Fruit fly (Drosophila melanogaster) whole organism, embryonic: ENCODE data around the gene CG5160.

ENCODE experiments used
- Bdp1 ChIP-seq: fragments of 200-800 bp; sonication (Bioruptor generic); optimal IDR thresholded peaks from 3 replicates; lab custom pipeline; 2016; ENCODE audit warnings: missing biosample characterization, missing genetic modification characterization
- Blimp-1 ChIP-seq: fragments of 200-800 bp; sonication (Bioruptor generic); optimal IDR thresholded peaks from 3 replicates; lab custom pipeline; 2018; ENCODE audit warnings: missing biosample characterization, missing genetic modification characterization, mild to moderate bottlenecking, moderate library complexity, missing genetic modification reagents
- CG10431 ChIP-seq: fragments of 200-800 bp; sonication (Bioruptor generic); optimal IDR thresholded peaks from 3 replicates; lab custom pipeline; 2018; ENCODE audit warnings: missing biosample characterization, mild to moderate bottlenecking, missing genetic modification characterization
- CG11456 ChIP-seq: fragments of 200-800 bp; sonication (Bioruptor generic); IDR thresholded peaks from 3 replicates; pipeline ENCODE4 v1.3.6; 2022; ENCODE audit warnings: missing biosample characterization, missing genetic modification characterization
- CG11504 ChIP-seq: fragments of 200-800 bp; sonication (Bioruptor generic); optimal IDR thresholded peaks from 3 replicates; lab custom pipeline; 2019; ENCODE audit warnings: missing biosample characterization, mild to moderate bottlenecking, missing genetic modification characterization, moderate library complexity
- CG1529 ChIP-seq: fragments of 200-800 bp; sonication (Bioruptor generic); optimal IDR thresholded peaks from 3 replicates; lab custom pipeline; 2018; ENCODE audit warnings: missing biosample characterization, missing genetic modification characterization
- CG1603 ChIP-seq: fragments of 200-800 bp; sonication (Bioruptor generic); optimal IDR thresholded peaks from 2 replicates; lab custom pipeline; 2019; ENCODE audit warnings: missing biosample characterization, mild to moderate bottlenecking, missing genetic modification characterization, moderate library complexity
- CG1647 ChIP-seq: fragments of 200-800 bp; sonication (Bioruptor generic); optimal IDR thresholded peaks from 3 replicates; lab custom pipeline; 2016; ENCODE audit warnings: missing biosample characterization, missing genetic modification characterization
- CG17912 ChIP-seq: fragments of 200-800 bp; sonication (Bioruptor generic); optimal IDR thresholded peaks from 2 replicates; lab custom pipeline; 2018; ENCODE audit warnings: missing biosample characterization, mild to moderate bottlenecking, missing genetic modification characterization
- CG2199 ChIP-seq: fragments of 200-800 bp; sonication (Bioruptor generic); IDR thresholded peaks from 3 replicates; pipeline ENCODE4 v1.3.6; 2022; ENCODE audit warnings: missing biosample characterization, missing genetic modification characterization
- CG2202 ChIP-seq: fragments of 200-800 bp; sonication (Bioruptor generic); optimal IDR thresholded peaks from 2 replicates; lab custom pipeline; 2018; ENCODE audit warnings: missing biosample characterization, mild to moderate bottlenecking, missing genetic modification characterization
- CG2889 ChIP-seq: fragments of 200-800 bp; sonication (Bioruptor generic); IDR thresholded peaks from 3 replicates; pipeline ENCODE4 v1.3.6; 2022; ENCODE audit warnings: missing biosample characterization, missing genetic modification characterization
- CG30403 ChIP-seq: fragments of 200-800 bp; sonication (Bioruptor generic); optimal IDR thresholded peaks from 3 replicates; lab custom pipeline; 2016; ENCODE audit warnings: missing biosample characterization, missing genetic modification characterization
- CG31441 ChIP-seq: fragments of 200-800 bp; sonication (Bioruptor generic); IDR thresholded peaks from 2 replicates; pipeline ENCODE4 v1.3.6; 2022; ENCODE audit warnings: missing biosample characterization, missing genetic modification characterization
- CG3995 ChIP-seq: fragments of 200-800 bp; sonication (Bioruptor generic); optimal IDR thresholded peaks from 3 replicates; lab custom pipeline; 2016; ENCODE audit warnings: missing biosample characterization, missing genetic modification characterization
- CG6689 ChIP-seq: fragments of 200-800 bp; sonication (Bioruptor generic); IDR thresholded peaks from 2 replicates; pipeline ENCODE4 v1.3.6; 2022; ENCODE audit warnings: missing biosample characterization, missing genetic modification characterization
- CG7372 ChIP-seq: fragments of 200-800 bp; sonication (Bioruptor generic); IDR thresholded peaks from 2 replicates; pipeline ENCODE4 v1.3.6; 2022; ENCODE audit warnings: missing biosample characterization, missing genetic modification characterization
- CG8089 ChIP-seq: fragments of 200-800 bp; sonication (Bioruptor generic); optimal IDR thresholded peaks from 3 replicates; lab custom pipeline; 2016; ENCODE audit warnings: missing biosample characterization, missing genetic modification characterization
- CG9437 ChIP-seq: fragments of 200-800 bp; sonication (Bioruptor generic); optimal IDR thresholded peaks from 2 replicates; lab custom pipeline; 2018; ENCODE audit warnings: missing biosample characterization, mild to moderate bottlenecking, missing genetic modification characterization
- Chrac-16 ChIP-seq: fragments of 200-800 bp; sonication (Bioruptor generic); optimal IDR thresholded peaks from 3 replicates; lab custom pipeline; 2016; ENCODE audit warnings: missing biosample characterization, missing genetic modification characterization
- HLH3B ChIP-seq: fragments of 200-800 bp; sonication (Bioruptor generic); IDR thresholded peaks from 2 replicates; pipeline ENCODE4 v1.3.6; 2022; ENCODE audit warnings: missing biosample characterization, missing genetic modification characterization
- Hr51 ChIP-seq, 2 experiments: fragments of 200-800 bp; sonication (Bioruptor generic); optimal IDR thresholded peaks; 2 replicates in 1 of 2; 3 replicates in 1 of 2; lab custom pipeline; 2016 to 2018; ENCODE audit warnings: missing biosample characterization in 2 of 2, missing genetic modification characterization in 2 of 2, mild to moderate bottlenecking in 1 of 2, moderate library complexity in 1 of 2
- Jarid2 ChIP-seq: fragments of 200-800 bp; sonication (Bioruptor generic); optimal IDR thresholded peaks from 3 replicates; lab custom pipeline; 2017; ENCODE audit warnings: mild to moderate bottlenecking, missing biosample characterization, missing genetic modification reagents, missing genetic modification characterization
- Kr ChIP-seq: fragments of 200-800 bp; sonication (Bioruptor generic); optimal IDR thresholded peaks from 2 replicates; lab custom pipeline; 2017; ENCODE audit warnings: missing biosample characterization, mild to moderate bottlenecking, missing genetic modification characterization
- Max ChIP-seq: fragments of 200-800 bp; sonication (Bioruptor generic); optimal IDR thresholded peaks from 2 replicates; lab custom pipeline; 2016; ENCODE audit warnings: missing biosample characterization, mild to moderate bottlenecking, missing genetic modification characterization
- NC2α ChIP-seq: fragments of 200-800 bp; sonication (Bioruptor generic); optimal IDR thresholded peaks from 2 replicates; lab custom pipeline; 2016; ENCODE audit warnings: missing biosample characterization, missing genetic modification characterization
- Rx ChIP-seq: fragments of 200-800 bp; sonication (Bioruptor generic); IDR thresholded peaks from 2 replicates; pipeline ENCODE4 v1.3.6; 2022; ENCODE audit warnings: missing biosample characterization, missing genetic modification characterization
- Sox100B ChIP-seq: fragments of 200-800 bp; sonication (Bioruptor generic); optimal IDR thresholded peaks from 3 replicates; lab custom pipeline; 2018; ENCODE audit warnings: missing biosample characterization, mild to moderate bottlenecking, missing genetic modification characterization
- Trl ChIP-seq, 3 experiments: fragments of >200 bp in 2 of 3; fragments of 200-800 bp in 1 of 3; sonication (Bioruptor generic) in 1 of 3; optimal IDR thresholded peaks; 2 replicates in 1 of 3; 3 replicates in 2 of 3; lab custom pipeline; 2016 to 2017; ENCODE audit warnings: missing biosample characterization in 1 of 3, missing genetic modification characterization in 1 of 3
- Usf ChIP-seq: fragments of 200-800 bp; sonication (Bioruptor generic); optimal IDR thresholded peaks from 2 replicates; lab custom pipeline; 2017; ENCODE audit warnings: missing genotype, missing biosample characterization, missing genetic modification characterization
- Xbp1 ChIP-seq: fragments of 200-800 bp; sonication (Bioruptor generic); optimal IDR thresholded peaks from 3 replicates; lab custom pipeline; 2016; ENCODE audit warnings: missing biosample characterization, mild to moderate bottlenecking, missing genetic modification characterization
- YL-1 ChIP-seq: fragments of 200-800 bp; sonication (Bioruptor generic); optimal IDR thresholded peaks from 3 replicates; lab custom pipeline; 2017; ENCODE audit warnings: missing biosample characterization, mild to moderate bottlenecking, missing genetic modification characterization
- cad ChIP-seq: fragments of >200 bp; optimal IDR thresholded peaks from 2 replicates; lab custom pipeline; 2017; ENCODE audit warnings: missing biosample characterization, missing genetic modification characterization
- crp ChIP-seq, 2 experiments: fragments of 200-800 bp; sonication (Bioruptor generic); optimal IDR thresholded peaks; 2 replicates in 1 of 2; 3 replicates in 1 of 2; lab custom pipeline; 2017; ENCODE audit warnings: missing biosample characterization in 2 of 2, missing genetic modification characterization in 2 of 2, mild to moderate bottlenecking in 1 of 2, moderate library complexity in 1 of 2
- fd64A ChIP-seq: fragments of 200-800 bp; sonication (Bioruptor generic); optimal IDR thresholded peaks from 3 replicates; lab custom pipeline; 2018; ENCODE audit warnings: missing biosample characterization, mild to moderate bottlenecking, missing genetic modification characterization
- gfzf ChIP-seq: fragments of 200-800 bp; sonication (Bioruptor generic); optimal IDR thresholded peaks from 2 replicates; lab custom pipeline; 2016; ENCODE audit warnings: missing biosample characterization, mild to moderate bottlenecking, missing genetic modification characterization, moderate library complexity
- hth ChIP-seq: fragments of >200 bp; optimal IDR thresholded peaks from 2 replicates; lab custom pipeline; 2017; ENCODE audit warnings: inconsistent platforms
- lmd ChIP-seq: fragments of 200-800 bp; sonication (Bioruptor generic); IDR thresholded peaks from 2 replicates; pipeline ENCODE4 v1.3.6; 2022; ENCODE audit warnings: missing biosample characterization, missing genetic modification characterization
- mirr ChIP-seq: fragments of 200-800 bp; sonication (Bioruptor generic); optimal IDR thresholded peaks from 3 replicates; lab custom pipeline; 2018; ENCODE audit warnings: missing biosample characterization, mild to moderate bottlenecking, missing genetic modification characterization
- nau ChIP-seq: fragments of 200-800 bp; sonication (Bioruptor generic); optimal IDR thresholded peaks from 3 replicates; lab custom pipeline; 2017; ENCODE audit warnings: missing biosample characterization, mild to moderate bottlenecking, missing genetic modification characterization, missing genetic modification reagents
- rib ChIP-seq: fragments of 200-800 bp; sonication (Bioruptor generic); IDR thresholded peaks from 2 replicates; pipeline ENCODE4 v1.3.6; 2022; ENCODE audit warnings: missing biosample characterization, missing genetic modification characterization
- sd ChIP-seq: fragments of 200-800 bp; sonication (Bioruptor generic); optimal IDR thresholded peaks from 3 replicates; lab custom pipeline; 2018; ENCODE audit warnings: missing biosample characterization, mild to moderate bottlenecking, missing genetic modification characterization, moderate library complexity
- sens-2 ChIP-seq: fragments of 200-800 bp; sonication (Bioruptor generic); IDR thresholded peaks from 2 replicates; pipeline ENCODE4 v1.3.6; 2022; ENCODE audit warnings: missing biosample characterization, missing genetic modification characterization
- sim ChIP-seq: fragments of 200-800 bp; sonication (Bioruptor generic); IDR thresholded peaks from 2 replicates; pipeline ENCODE4 v1.3.6; 2022; ENCODE audit warnings: missing biosample characterization, missing genetic modification characterization
- sna ChIP-seq: fragments of 200-800 bp; sonication (Bioruptor generic); IDR thresholded peaks from 2 replicates; pipeline ENCODE4 v1.3.6; 2022; ENCODE audit warnings: missing biosample characterization, missing genetic modification characterization; ENCODE audit not compliant: partially characterized antibody
- so ChIP-seq: fragments of 200-800 bp; sonication (Bioruptor generic); IDR thresholded peaks from 3 replicates; pipeline ENCODE4 v1.3.6; 2022; ENCODE audit warnings: missing biosample characterization, missing genetic modification characterization
- toy ChIP-seq: fragments of 200-800 bp; sonication (Bioruptor generic); IDR thresholded peaks from 2 replicates; pipeline ENCODE4 v1.3.6; 2022; ENCODE audit warnings: missing biosample characterization, missing genetic modification characterization
- unc-4 ChIP-seq: fragments of 200-800 bp; sonication (Bioruptor generic); IDR thresholded peaks from 2 replicates; pipeline ENCODE4 v1.3.6; 2022; ENCODE audit warnings: missing biosample characterization, missing genetic modification characterization; ENCODE audit not compliant: partially characterized antibody

CG5160 gene

DNA sequence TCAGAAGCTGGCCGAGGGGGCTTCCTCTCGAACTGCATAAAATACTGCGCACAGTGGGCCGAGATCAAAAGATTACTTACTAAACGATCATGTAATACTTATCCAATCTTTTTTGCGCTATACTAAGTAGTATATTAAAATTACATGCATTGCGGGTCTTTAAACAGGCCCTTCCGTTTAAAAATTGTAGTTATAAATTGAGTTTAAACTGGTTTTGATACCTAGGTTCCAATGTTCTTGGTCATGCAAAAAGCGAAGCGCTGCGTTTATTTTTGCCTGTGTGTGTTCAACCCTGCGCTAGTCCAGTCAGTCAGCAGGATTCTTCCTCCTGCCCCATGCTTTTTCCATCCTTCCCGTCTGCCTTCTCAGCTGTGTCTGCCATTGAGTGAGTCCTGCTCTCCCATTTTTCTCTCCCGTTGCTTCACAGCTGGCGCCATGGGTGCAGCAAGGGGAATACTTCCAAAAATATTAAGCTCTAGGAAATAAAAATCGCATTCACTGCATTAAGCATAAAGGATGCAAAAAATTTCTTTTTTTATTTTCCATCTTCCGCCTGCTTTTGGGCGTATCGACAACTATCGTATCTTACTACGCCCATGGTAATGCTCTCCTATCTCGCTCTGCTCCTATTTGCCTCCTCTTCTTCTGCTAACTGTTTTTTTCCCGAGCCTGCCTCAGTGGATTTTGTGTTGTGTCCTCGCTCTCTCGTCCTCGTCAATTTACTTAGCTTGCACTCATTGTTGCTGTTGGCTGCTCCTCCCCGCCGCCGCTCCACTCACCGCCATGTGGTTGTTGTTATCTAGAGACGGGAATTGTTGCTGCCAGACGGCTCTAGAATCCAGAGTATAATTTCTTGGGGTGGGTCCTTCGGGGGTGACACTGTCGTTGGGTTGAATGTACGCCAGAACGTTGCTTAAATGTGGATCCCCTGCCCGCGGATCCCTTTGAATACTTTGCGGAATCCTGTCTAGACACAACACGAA, 22.0 kb upstream of the CG5160 start (continued):
- TF ChIP-seq YL-1 (no peak), hth (lab: Kevin White, UChicago) (no peak), crp (GFP tag; optimal IDR thresholded peaks at IDR 0.05; lab: Kevin White, UChicago) (peak in 1 of 2 experiments; percentile 24), nau (GFP tag; lab: Kevin White, UChicago) (no peak), CG30403 (peak; percentile 78), sens-2 (no peak), CG11504 (peak; percentile 60), Blimp-1 (GFP tag; lab: Kevin White, UChicago) (peak; percentile 39), CG6689 (GFP tag; lab: Robert Waterston, UW) (peak; percentile 52), CG11456 (GFP tag; lab: Robert Waterston, UW) (peak; percentile 79; the same call in 2 of the 3 replicates), Chrac-16 (GFP tag; lab: Kevin White, UChicago) (peak; percentile 63), sd (tag; lab: Kevin White, UChicago) (no peak), Sox100B (no peak), CG1647 (peak; percentile 52), toy (GFP tag; lab: Robert Waterston, UW) (peak; percentile 24; the same call in 1 of the 2 replicates), Xbp1 (GFP tag; lab: Kevin White, UChicago) (no peak), Bdp1 (GFP tag; lab: Kevin White, UChicago) (peak; percentile 35), cad (GFP tag; lab: Kevin White, UChicago) (no peak), CG1529 (GFP tag; lab: Kevin White, UChicago) (peak; percentile 10), lmd (peak; percentile 75), CG10431 (GFP tag; lab: Kevin White, UChicago) (no peak), fd64A (no peak), NC2α (GFP tag; lab: Kevin White, UChicago) (no peak), Trl (optimal IDR thresholded peaks at IDR 0.05; lab: Kevin White, UChicago) (peak; percentile 13 to 38), Trl (GFP tag; optimal IDR thresholded peaks at IDR 0.05; lab: Kevin White, UChicago) (no peak), Max (GFP tag; lab: Kevin White, UChicago) (no peak), Kr (GFP tag; lab: Kevin White, UChicago) (no peak), CG17912 (GFP tag; lab: Kevin White, UChicago) (no peak), so (GFP tag; lab: Robert Waterston, UW) (no peak), sim (GFP tag; lab: Robert Waterston, UW) (no peak), HLH3B (GFP tag; lab: Robert Waterston, UW) (peak; percentile 79), CG7372 (GFP tag; lab: Robert Waterston, UW) (0 out of 2 replicates have a peak, but pooled peaks have one; percentile 33), Usf (GFP tag; lab: Kevin White, UChicago) (no peak), Rx (GFP tag; lab: Robert Waterston, UW) (peak; percentile 59), CG3995 (GFP tag; lab: Kevin White, UChicago) (peak; percentile 12), mirr (GFP tag; lab: Kevin White, UChicago) (no peak), unc-4 (GFP tag; lab: Robert Waterston, UW) (no peak), gfzf (GFP tag; lab: Kevin White, UChicago) (no peak), Jarid2 (GFP tag; lab: Kevin White, UChicago) (no peak), CG31441 (peak; percentile 47; the same call in 1 of the 2 replicates), CG9437 (no peak), CG2199 (GFP tag; lab: Robert Waterston, UW) (no peak), rib (GFP tag; lab: Robert Waterston, UW) (peak; percentile 79), Hr51 (GFP tag; optimal IDR thresholded peaks at IDR 0.05; lab: Kevin White, UChicago) (peak; percentile 20 to 48), CG2202 (tag; lab: Kevin White, UChicago) (no peak), CG8089 (GFP tag; lab: Kevin White, UChicago) (peak; percentile 42), CG2889 (GFP tag; lab: Robert Waterston, UW) (peak; percentile 59; the same call in 1 of the 3 replicates), sna (GFP tag; lab: Robert Waterston, UW) (no peak), CG1603 (tag; lab: Kevin White, UChicago) (peak; percentile 55)
